Fruit fly (Drosophila melanogaster): Measurements from ENCODE around the gene CG43783.
A peak's percentile ranks its signal among the peaks of the same experiment; 100 is the strongest.

The CG43783 gene

dm6 chr3L:8925679-8926078, 28.4 kb downstream of the CG43783 start:
- TF ChIP-seq Dfd (GFP tag; optimal IDR thresholded peaks at IDR 0.05) (no peak), ey (GFP tag; optimal IDR thresholded peaks at IDR 0.05) (no peak), tai (GFP tag; optimal IDR thresholded peaks at IDR 0.05) (no peak), brk (GFP tag; optimal IDR thresholded peaks at IDR 0.05) (no peak), lola (GFP tag; optimal IDR thresholded peaks at IDR 0.05) (no peak), N (GFP tag; optimal IDR thresholded peaks at IDR 0.05) (no peak), Hnf4 (GFP tag; optimal IDR thresholded peaks at IDR 0.05) (no peak), CG32264 (GFP tag; optimal IDR thresholded peaks at IDR 0.05) (no peak), Dif (GFP tag; optimal IDR thresholded peaks at IDR 0.05; ENCODE audit: partially characterized antibody) (no peak), Rel (GFP tag; optimal IDR thresholded peaks at IDR 0.05) (no peak), Rel (tag; optimal IDR thresholded peaks at IDR 0.05) (no peak), psq (GFP tag; optimal IDR thresholded peaks at IDR 0.05) (no peak), CrebA (GFP tag; optimal IDR thresholded peaks at IDR 0.05; ENCODE audit: borderline replicate concordance) (no peak), OdsH (GFP tag; optimal IDR thresholded peaks at IDR 0.05) (no peak), usp (GFP tag; optimal IDR thresholded peaks at IDR 0.05) (no peak), sv (GFP tag; optimal IDR thresholded peaks at IDR 0.05) (no peak), Vsx2 (GFP tag; optimal IDR thresholded peaks at IDR 0.05; ENCODE audit: partially characterized antibody) (no peak), sage (GFP tag; optimal IDR thresholded peaks at IDR 0.05) (no peak), HLH106 (tag; optimal IDR thresholded peaks at IDR 0.05) (no peak), Hr78 (GFP tag; optimal IDR thresholded peaks at IDR 0.05) (no peak)

- TF ChIP-seq foxo (GFP tag; optimal IDR thresholded peaks at IDR 0.05) (no peak), dl (GFP tag; optimal IDR thresholded peaks at IDR 0.05; ENCODE audit: insufficient read depth in 1 of 2, partially characterized antibody in 2 of 2) (no peak), br (GFP tag; optimal IDR thresholded peaks at IDR 0.05) (no peak), brk (GFP tag; optimal IDR thresholded peaks at IDR 0.05) (no peak), CG9705 (GFP tag; optimal IDR thresholded peaks at IDR 0.05) (no peak), ey (GFP tag; optimal IDR thresholded peaks at IDR 0.05) (no peak), rgr (GFP tag; optimal IDR thresholded peaks at IDR 0.05) (no peak), h (GFP tag; optimal IDR thresholded peaks at IDR 0.05) (no peak), pan (optimal IDR thresholded peaks at IDR 0.05) (no peak), Dfd (GFP tag; optimal IDR thresholded peaks at IDR 0.05) (no peak), Abd-B (GFP tag; optimal IDR thresholded peaks at IDR 0.05) (no peak), dsf (GFP tag; optimal IDR thresholded peaks at IDR 0.05; ENCODE audit: borderline replicate concordance) (no peak), N (GFP tag; optimal IDR thresholded peaks at IDR 0.05) (no peak), sage (GFP tag; optimal IDR thresholded peaks at IDR 0.05) (no peak), CrebA (GFP tag; optimal IDR thresholded peaks at IDR 0.05; ENCODE audit: borderline replicate concordance) (no peak), lola (GFP tag; optimal IDR thresholded peaks at IDR 0.05) (no peak)
These were observed 29.1 kb downstream of the CG43783 start for dm6 chr3L:8924999-8925398.

- TF ChIP-seq sv (GFP tag; optimal IDR thresholded peaks at IDR 0.05) (no peak), ey (GFP tag; optimal IDR thresholded peaks at IDR 0.05) (peak; percentile 25), brk (GFP tag; optimal IDR thresholded peaks at IDR 0.05) (no peak), Dfd (GFP tag; optimal IDR thresholded peaks at IDR 0.05) (no peak), dsf (GFP tag; optimal IDR thresholded peaks at IDR 0.05; ENCODE audit: borderline replicate concordance) (no peak), fru (GFP tag; optimal IDR thresholded peaks at IDR 0.05) (peak; percentile 4)
These were observed 29.6 kb downstream of the CG43783 start for dm6 chr3L:8924417-8924913.

dm6 chr3L:8920710-8921109, 33.4 kb downstream of the CG43783 start:
- TF ChIP-seq Dif (GFP tag; optimal IDR thresholded peaks at IDR 0.05; ENCODE audit: partially characterized antibody) (no peak), sv (GFP tag; optimal IDR thresholded peaks at IDR 0.05) (peak; percentile 15), dsf (GFP tag; optimal IDR thresholded peaks at IDR 0.05; ENCODE audit: borderline replicate concordance) (no peak), HLH106 (tag; optimal IDR thresholded peaks at IDR 0.05) (peak; percentile 1), OdsH (GFP tag; optimal IDR thresholded peaks at IDR 0.05) (peak; percentile 14), br (GFP tag; optimal IDR thresholded peaks at IDR 0.05) (peak; percentile 48), rgr (GFP tag; optimal IDR thresholded peaks at IDR 0.05) (peak; percentile 25), CG32264 (GFP tag; optimal IDR thresholded peaks at IDR 0.05) (no peak), foxo (GFP tag; optimal IDR thresholded peaks at IDR 0.05) (peak in 1 of 2 experiments; percentile 35), h (GFP tag; optimal IDR thresholded peaks at IDR 0.05) (peak; percentile 35), ey (GFP tag; optimal IDR thresholded peaks at IDR 0.05) (peak; percentile 25), fru (GFP tag; optimal IDR thresholded peaks at IDR 0.05) (peak; percentile 32)

dm6 chr3L:8919678-8920077, 34.4 kb downstream of the CG43783 start:
- no peak for TF ChIP-seq psq (GFP tag; optimal IDR thresholded peaks at IDR 0.05)
- no peak for TF ChIP-seq foxo (GFP tag; optimal IDR thresholded peaks at IDR 0.05)
- TF ChIP-seq Myc (optimal IDR thresholded peaks at IDR 0.05), result no peak
- TF ChIP-seq tai (GFP tag; optimal IDR thresholded peaks at IDR 0.05), result no peak
